Fruit fly (Drosophila melanogaster): ENCODE results near the gene CG5854.
A peak's percentile ranks its signal among the peaks of the same experiment; 100 is the strongest.

Gene CG5854

DNA sequence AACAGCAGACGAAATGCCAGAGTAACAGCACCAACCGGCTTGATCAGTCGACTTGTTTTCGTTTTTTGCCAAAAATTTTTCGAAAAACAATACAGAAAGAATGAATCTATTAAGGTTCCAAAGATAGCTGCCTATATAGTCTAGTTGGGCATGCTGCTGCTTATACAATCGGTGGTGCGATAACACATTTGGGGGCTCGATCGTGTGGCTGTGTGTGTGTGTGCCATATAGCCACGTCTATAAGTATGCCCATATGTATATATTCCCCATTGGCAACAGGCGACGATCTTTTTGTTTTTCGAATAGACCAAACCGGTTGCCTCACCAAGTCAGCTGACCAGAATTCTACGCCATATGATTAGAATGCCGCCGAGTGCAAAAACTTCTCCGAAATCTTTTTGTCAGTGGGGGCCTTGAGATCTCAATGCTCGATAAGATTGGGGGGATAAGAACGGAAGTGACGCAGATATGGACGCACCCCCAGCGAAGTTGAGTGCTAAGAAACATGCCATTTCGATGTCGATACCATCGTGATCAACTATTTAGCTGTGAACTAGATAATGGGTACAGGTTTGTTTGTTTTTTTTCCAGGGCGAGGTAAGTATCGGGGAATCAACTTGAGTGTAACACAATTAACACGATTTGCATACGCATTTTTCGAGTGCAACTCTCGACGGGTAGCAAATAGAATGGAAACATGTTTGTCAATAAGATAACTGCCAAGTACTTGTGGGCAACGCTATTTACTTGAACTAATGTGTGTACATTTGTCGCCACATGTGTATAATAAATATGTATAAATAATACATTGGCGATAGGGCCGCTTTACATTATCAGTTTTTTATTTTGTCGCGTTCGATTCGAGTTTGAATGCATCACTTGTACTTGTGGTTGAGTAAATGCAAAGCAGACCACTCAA, 6.5 kb downstream of the CG5854 start (continued):
- TF ChIP-seq Jarid2 (GFP tag; optimal IDR thresholded peaks at IDR 0.05): peak; percentile 66
- peak; percentile 64; the same call in 2 of the 3 replicates for TF ChIP-seq z (GFP tag; IDR thresholded peaks at IDR 0.05)
- TF ChIP-seq HHEX (GFP tag; optimal IDR thresholded peaks at IDR 0.05): peak; percentile 88
- no peak for TF ChIP-seq hbn (GFP tag; IDR thresholded peaks at IDR 0.05; ENCODE audit: partially characterized antibody)
- TF ChIP-seq Ada2b (GFP tag; IDR thresholded peaks at IDR 0.05): no peak
- TF ChIP-seq CG13775 (GFP tag; optimal IDR thresholded peaks at IDR 0.05): peak; percentile 70
- peak; percentile 65 for TF ChIP-seq CG43689 (GFP tag; IDR thresholded peaks at IDR 0.05)
- peak; percentile 31 for TF ChIP-seq B-H2 (GFP tag; optimal IDR thresholded peaks at IDR 0.05)
- TF ChIP-seq sna (GFP tag; IDR thresholded peaks at IDR 0.05; ENCODE audit: partially characterized antibody): no peak
- peak; percentile 72 for TF ChIP-seq CG6683 (GFP tag; optimal IDR thresholded peaks at IDR 0.05)
- TF ChIP-seq wek (GFP tag; optimal IDR thresholded peaks at IDR 0.05): peak; percentile 93
- no peak for TF ChIP-seq Hr39 (optimal IDR thresholded peaks at IDR 0.05)
- no peak for TF ChIP-seq crc (GFP tag; optimal IDR thresholded peaks at IDR 0.05)
- TF ChIP-seq CG16863 (GFP tag; optimal IDR thresholded peaks at IDR 0.05): peak; percentile 46
- no peak for TF ChIP-seq disco-r (GFP tag; optimal IDR thresholded peaks at IDR 0.05)
- TF ChIP-seq CG8388 (GFP tag; optimal IDR thresholded peaks at IDR 0.05): peak; percentile 51
- TF ChIP-seq Opbp (GFP tag; IDR thresholded peaks at IDR 0.05; ENCODE audit: partially characterized antibody): no peak
- TF ChIP-seq CG4328 (GFP tag; optimal IDR thresholded peaks at IDR 0.05): peak; percentile 82
- peak; percentile 46 for TF ChIP-seq CG10959 (GFP tag; IDR thresholded peaks at IDR 0.05)
- TF ChIP-seq Eip74EF (GFP tag; optimal IDR thresholded peaks at IDR 0.05): peak in 1 of 2 experiments; percentile 71
- TF ChIP-seq h (optimal IDR thresholded peaks at IDR 0.05): no peak
- TF ChIP-seq dm (GFP tag; optimal IDR thresholded peaks at IDR 0.05): peak; percentile 15
- TF ChIP-seq Six4 (GFP tag; optimal IDR thresholded peaks at IDR 0.05): peak; percentile 68
- TF ChIP-seq Ssrp (tag; optimal IDR thresholded peaks at IDR 0.05): peak; percentile 13
- TF ChIP-seq Ptx1 (GFP tag; IDR thresholded peaks at IDR 0.05): no peak; the same call in 1 of the 2 replicates
- TF ChIP-seq dan (GFP tag; IDR thresholded peaks at IDR 0.05): no peak
- TF ChIP-seq CG1233 (GFP tag; optimal IDR thresholded peaks at IDR 0.05): peak; percentile 95
- no peak for TF ChIP-seq Trl (optimal IDR thresholded peaks at IDR 0.05)
- peak; percentile 69 for TF ChIP-seq Trl (GFP tag; optimal IDR thresholded peaks at IDR 0.05)
- TF ChIP-seq MBD-R2 (GFP tag; IDR thresholded peaks at IDR 0.05): peak; percentile 40; the same call in 1 of the 2 replicates
- peak; percentile 20 for TF ChIP-seq Chrac-16 (GFP tag; optimal IDR thresholded peaks at IDR 0.05)
- TF ChIP-seq sc (optimal IDR thresholded peaks at IDR 0.05): no peak
- peak; percentile 88 for TF ChIP-seq sc (GFP tag; optimal IDR thresholded peaks at IDR 0.05)
- no peak for TF ChIP-seq CG3995 (GFP tag; optimal IDR thresholded peaks at IDR 0.05)
- TF ChIP-seq CG5180 (GFP tag; optimal IDR thresholded peaks at IDR 0.05): peak; percentile 86
- TF ChIP-seq CG30403 (GFP tag; optimal IDR thresholded peaks at IDR 0.05): peak; percentile 44
- no peak for TF ChIP-seq zfh2 (GFP tag; optimal IDR thresholded peaks at IDR 0.05)
- peak; percentile 36 for TF ChIP-seq bigmax (GFP tag; optimal IDR thresholded peaks at IDR 0.05)
- TF ChIP-seq pros (GFP tag; optimal IDR thresholded peaks at IDR 0.05): no peak
- peak; percentile 75 for TF ChIP-seq Fer3 (tag; optimal IDR thresholded peaks at IDR 0.05)
- peak; percentile 63 for TF ChIP-seq CG10267 (tag; optimal IDR thresholded peaks at IDR 0.05)
- TF ChIP-seq Rfx (GFP tag; IDR thresholded peaks at IDR 0.05): peak; percentile 73
- peak; percentile 72 for TF ChIP-seq Side (GFP tag; optimal IDR thresholded peaks at IDR 0.05)
- TF ChIP-seq CG7745 (tag; optimal IDR thresholded peaks at IDR 0.05): peak; percentile 87
- no peak for TF ChIP-seq klu (GFP tag; IDR thresholded peaks at IDR 0.05)
- TF ChIP-seq tup (GFP tag; optimal IDR thresholded peaks at IDR 0.05): peak; percentile 80
- TF ChIP-seq Neu2 (GFP tag; optimal IDR thresholded peaks at IDR 0.05; ENCODE audit: borderline replicate concordance): no peak
- TF ChIP-seq ranshi (GFP tag; IDR thresholded peaks at IDR 0.05): peak; percentile 85
- no peak for TF ChIP-seq CG17612 (GFP tag; IDR thresholded peaks at IDR 0.05)
